Worm (Caenorhabditis elegans) whole organism, late embryonic: ENCODE results near the gene glct-6.
A peak's percentile ranks its signal among the peaks of the same experiment; 100 is the strongest.

Experiments
- C08G9.2 ChIP-seq: sonication (generic microtip); optimal IDR thresholded peaks from 2 replicates; lab custom pipeline; 2016; ENCODE audit warnings: mild to moderate bottlenecking, missing genetic modification characterization, moderate library complexity, missing compliant biosample characterization
- F13H6.1 ChIP-seq: sonication (generic microtip); optimal IDR thresholded peaks from 2 replicates; lab custom pipeline; 2016; ENCODE audit warnings: missing genetic modification characterization, missing compliant biosample characterization
- K09A11.1 ChIP-seq: sonication (generic microtip); optimal IDR thresholded peaks from 2 replicates; lab custom pipeline; 2017; ENCODE audit warnings: antibody characterized with exemption, mild to moderate bottlenecking, missing genetic modification characterization, missing compliant biosample characterization; ENCODE audit not compliant: insufficient read depth
- Y22D7AL.16 ChIP-seq: sonication (generic microtip); optimal IDR thresholded peaks from 2 replicates; lab custom pipeline; 2016; ENCODE audit warnings: missing genetic modification characterization, missing compliant biosample characterization
- ahr-1 ChIP-seq: sonication (generic microtip); optimal IDR thresholded peaks from 2 replicates; lab custom pipeline; 2016; ENCODE audit warnings: missing genetic modification characterization, missing compliant biosample characterization
- ama-1 ChIP-seq: fragments of 150-350 bp; optimal IDR thresholded peaks from 2 replicates; lab custom pipeline; 2014
- ceh-18 ChIP-seq: sonication (generic microtip); optimal IDR thresholded peaks from 2 replicates; lab custom pipeline; 2016; ENCODE audit warnings: missing genetic modification characterization, missing compliant biosample characterization
- ceh-2 ChIP-seq: sonication (generic microtip); optimal IDR thresholded peaks from 2 replicates; lab custom pipeline; 2016; ENCODE audit warnings: missing genotype, missing genetic modification characterization, missing compliant biosample characterization
- ceh-24 ChIP-seq: sonication (generic microtip); optimal IDR thresholded peaks from 2 replicates; lab custom pipeline; 2016; ENCODE audit warnings: mild to moderate bottlenecking, missing genetic modification characterization, missing compliant biosample characterization
- ceh-31 ChIP-seq: sonication (generic microtip); optimal IDR thresholded peaks from 2 replicates; lab custom pipeline; 2016; ENCODE audit warnings: missing genetic modification characterization, missing compliant biosample characterization
- ceh-45 ChIP-seq: fragments of 200-800 bp; sonication (Bioruptor generic); IDR thresholded peaks from 2 replicates; pipeline ENCODE4 v1.3.6; 2022; ENCODE audit warnings: missing genetic modification reagents, missing genetic modification characterization, missing compliant biosample characterization
- che-1 ChIP-seq: sonication (generic microtip); optimal IDR thresholded peaks from 2 replicates; lab custom pipeline; 2016; ENCODE audit warnings: mild to moderate bottlenecking, missing genetic modification characterization, missing compliant biosample characterization
- elt-2 ChIP-seq: sonication (generic microtip); optimal IDR thresholded peaks from 2 replicates; lab custom pipeline; 2016; ENCODE audit warnings: missing genetic modification reagents, missing genetic modification characterization, missing compliant biosample characterization
- ets-4 ChIP-seq: sonication (generic microtip); optimal IDR thresholded peaks from 2 replicates; lab custom pipeline; 2016; ENCODE audit warnings: missing genetic modification characterization, missing compliant biosample characterization
- fax-1 ChIP-seq: sonication (generic microtip); optimal IDR thresholded peaks from 2 replicates; lab custom pipeline; 2016; ENCODE audit warnings: missing genotype, missing genetic modification characterization, missing compliant biosample characterization
- fkh-10 ChIP-seq: fragments of 150-350 bp; optimal IDR thresholded peaks from 2 replicates; lab custom pipeline; 2014; ENCODE audit warnings: missing biosample characterization, missing genetic modification reagents, missing genetic modification characterization
- gmeb-2 ChIP-seq: sonication (generic microtip); optimal IDR thresholded peaks from 2 replicates; lab custom pipeline; 2016; ENCODE audit warnings: missing genetic modification characterization, inconsistent platforms, missing compliant biosample characterization
- hlh-13 ChIP-seq: fragments of 200-800 bp; sonication (Bioruptor generic); optimal IDR thresholded peaks from 2 replicates; lab custom pipeline; 2018; ENCODE audit warnings: mild to moderate bottlenecking, missing genetic modification characterization, missing compliant biosample characterization
- hlh-6 ChIP-seq: sonication (generic microtip); optimal IDR thresholded peaks from 2 replicates; lab custom pipeline; 2016; ENCODE audit warnings: missing genotype, missing genetic modification characterization, missing compliant biosample characterization
- hlh-8 ChIP-seq: sonication (generic microtip); optimal IDR thresholded peaks from 2 replicates; lab custom pipeline; 2016; ENCODE audit warnings: missing genotype, missing genetic modification characterization, missing compliant biosample characterization
- madf-2 ChIP-seq: sonication (generic microtip); optimal IDR thresholded peaks from 2 replicates; lab custom pipeline; 2017; ENCODE audit warnings: missing genetic modification characterization, missing compliant biosample characterization
- mec-3 ChIP-seq: sonication (generic microtip); optimal IDR thresholded peaks from 2 replicates; lab custom pipeline; 2016; ENCODE audit warnings: borderline replicate concordance, missing genetic modification characterization, missing compliant biosample characterization
- nfya-1 ChIP-seq: sonication (generic microtip); optimal IDR thresholded peaks from 2 replicates; lab custom pipeline; 2017; ENCODE audit warnings: missing genetic modification characterization, mild to moderate bottlenecking, missing compliant biosample characterization, antibody characterized with exemption, moderate library complexity
- npax-4 ChIP-seq: sonication (generic microtip); optimal IDR thresholded peaks from 2 replicates; lab custom pipeline; 2016; ENCODE audit warnings: missing genetic modification characterization, missing compliant biosample characterization
- odd-2 ChIP-seq: sonication (generic microtip); optimal IDR thresholded peaks from 2 replicates; lab custom pipeline; 2017; ENCODE audit warnings: antibody characterized with exemption, mild to moderate bottlenecking, missing genetic modification characterization, missing compliant biosample characterization
- pax-1 ChIP-seq: fragments of 150-350 bp; optimal IDR thresholded peaks from 2 replicates; lab custom pipeline; 2014; ENCODE audit warnings: missing biosample characterization, missing genetic modification characterization
- pqm-1 ChIP-seq: sonication (generic microtip); optimal IDR thresholded peaks from 2 replicates; lab custom pipeline; 2016; ENCODE audit warnings: missing genetic modification characterization, missing compliant biosample characterization
- ref-2 ChIP-seq: sonication (generic microtip); optimal IDR thresholded peaks from 2 replicates; lab custom pipeline; 2016; ENCODE audit warnings: missing genetic modification characterization, missing compliant biosample characterization
- rnt-1 ChIP-seq: sonication (generic microtip); optimal IDR thresholded peaks from 2 replicates; lab custom pipeline; 2016; ENCODE audit warnings: missing genetic modification characterization, missing compliant biosample characterization
- sdc-2 ChIP-seq: sonication (generic microtip); optimal IDR thresholded peaks from 2 replicates; lab custom pipeline; 2016; ENCODE audit warnings: missing genotype, missing genetic modification characterization, missing compliant biosample characterization
- sox-4 ChIP-seq: sonication (generic microtip); optimal IDR thresholded peaks from 2 replicates; lab custom pipeline; 2017; ENCODE audit warnings: mild to moderate bottlenecking, missing genetic modification characterization, inconsistent platforms, missing compliant biosample characterization
- syd-9 ChIP-seq: sonication (generic microtip); optimal IDR thresholded peaks from 2 replicates; lab custom pipeline; 2016; ENCODE audit warnings: mild to moderate bottlenecking, missing genetic modification characterization, moderate library complexity, missing compliant biosample characterization
- tbx-2 ChIP-seq: sonication (generic microtip); optimal IDR thresholded peaks from 2 replicates; lab custom pipeline; 2016; ENCODE audit warnings: missing genetic modification characterization, missing compliant biosample characterization
- tbx-7 ChIP-seq: sonication (generic microtip); optimal IDR thresholded peaks from 2 replicates; lab custom pipeline; 2016; ENCODE audit warnings: missing genotype, missing genetic modification characterization, missing compliant biosample characterization
- ttx-3 ChIP-seq: sonication (generic microtip); optimal IDR thresholded peaks from 2 replicates; lab custom pipeline; 2016; ENCODE audit warnings: missing genetic modification reagents, missing genetic modification characterization, missing compliant biosample characterization
- unc-42 ChIP-seq: sonication (generic microtip); optimal IDR thresholded peaks from 2 replicates; lab custom pipeline; 2016; ENCODE audit warnings: missing genotype, missing genetic modification characterization, missing compliant biosample characterization
- zip-5 ChIP-seq: sonication (generic microtip); optimal IDR thresholded peaks from 2 replicates; lab custom pipeline; 2016; ENCODE audit warnings: missing genetic modification characterization, missing compliant biosample characterization
- ztf-16 ChIP-seq: sonication (generic microtip); optimal IDR thresholded peaks from 2 replicates; lab custom pipeline; 2017; ENCODE audit warnings: missing genetic modification characterization, missing compliant biosample characterization

glct-6 gene

DNA sequence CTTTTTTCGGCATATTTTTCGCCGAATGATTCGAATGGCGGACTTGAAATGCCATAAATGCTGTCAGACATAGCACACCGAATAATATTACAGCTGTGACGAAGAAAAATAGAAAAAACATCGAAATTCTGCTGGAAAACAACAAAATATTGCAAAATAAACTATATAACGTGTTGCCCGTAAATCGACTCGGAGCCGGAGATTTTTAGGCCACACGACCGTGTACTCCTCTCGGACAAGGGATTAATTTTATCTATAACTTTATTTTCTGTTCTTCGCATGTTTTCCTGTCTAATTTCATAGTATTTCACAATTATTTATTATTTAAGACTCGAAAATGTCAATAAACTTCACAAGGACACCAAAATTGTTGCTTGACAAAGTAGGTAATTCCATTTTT lies 19.2 kb downstream of the glct-6 start, which contains the start of the genes algn-14 and M02B7.2:
Gene algn-14, minus strand, starts transcription at position 175 of the 400 bp plus-strand sequence.
Gene M02B7.2, plus strand, starts transcription at position 330 of the 400 bp plus-strand sequence.
- TF ChIP-seq ets-4 (tag; lab: Kevin White, UChicago) (peak; percentile 62), ref-2 (tag; lab: Kevin White, UChicago) (peak; percentile 70), che-1 (tag; lab: Kevin White, UChicago) (no peak), sdc-2 (tag; lab: Kevin White, UChicago) (peak; percentile 1), tbx-2 (peak; percentile 76), ceh-24 (tag; lab: Kevin White, UChicago) (no peak), nfya-1 (tag; lab: Kevin White, UChicago) (peak; percentile 11), fax-1 (peak; percentile 1), F13H6.1 (tag; lab: Kevin White, UChicago) (no peak), elt-2 (tag; lab: Kevin White, UChicago) (peak; percentile 37), unc-42 (peak; percentile 47), ceh-31 (peak; percentile 88), tbx-7 (tag; lab: Kevin White, UChicago) (peak; percentile 73), hlh-8 (peak; percentile 71), ceh-2 (tag; lab: Kevin White, UChicago) (peak; percentile 77), K09A11.1 (tag; lab: Kevin White, UChicago) (no peak), zip-5 (tag; lab: Kevin White, UChicago) (peak; percentile 60), C08G9.2 (tag; lab: Kevin White, UChicago) (peak; percentile 83), odd-2 (tag; lab: Kevin White, UChicago) (no peak), pqm-1 (no peak), ceh-18 (tag; lab: Kevin White, UChicago) (no peak), rnt-1 (tag; lab: Kevin White, UChicago) (peak; percentile 40), mec-3 (tag; lab: Kevin White, UChicago) (peak; percentile 42)
- TF ChIP-seq, all 69 proteins: peak for 16

ce11 chrIV:3805219-3805618 lies 21.2 kb downstream of the glct-6 start, which contains the start of gene fbxc-47:
fbxc-47 (plus strand) TSS chrIV:3805519.
- no peak for TF ChIP-seq npax-4
- no peak for TF ChIP-seq ttx-3 (tag; lab: Kevin White, UChicago)
- no peak for TF ChIP-seq hlh-6 (tag; lab: Kevin White, UChicago)
- TF ChIP-seq sox-4 (tag; lab: Kevin White, UChicago) = no peak
- no peak for TF ChIP-seq ets-4 (tag; lab: Kevin White, UChicago)
- TF ChIP-seq madf-2 (tag; lab: Kevin White, UChicago) = no peak
- TF ChIP-seq fkh-10 (GFP tag; lab: Kevin White, UChicago) = no peak
- TF ChIP-seq pax-1 (tag; lab: Kevin White, UChicago) = no peak
- TF ChIP-seq ceh-24 (tag; lab: Kevin White, UChicago) = no peak
- no peak for TF ChIP-seq tbx-2
- no peak for TF ChIP-seq ceh-18 (tag; lab: Kevin White, UChicago)
- TF ChIP-seq odd-2 (tag; lab: Kevin White, UChicago) = no peak
- no peak for TF ChIP-seq ceh-45 (GFP tag; lab: Robert Waterston, UW)
- TF ChIP-seq Y22D7AL.16 (tag; lab: Kevin White, UChicago) = no peak
- TF ChIP-seq C08G9.2 (tag; lab: Kevin White, UChicago) = no peak
- no peak for TF ChIP-seq gmeb-2 (tag; lab: Kevin White, UChicago)

DNA sequence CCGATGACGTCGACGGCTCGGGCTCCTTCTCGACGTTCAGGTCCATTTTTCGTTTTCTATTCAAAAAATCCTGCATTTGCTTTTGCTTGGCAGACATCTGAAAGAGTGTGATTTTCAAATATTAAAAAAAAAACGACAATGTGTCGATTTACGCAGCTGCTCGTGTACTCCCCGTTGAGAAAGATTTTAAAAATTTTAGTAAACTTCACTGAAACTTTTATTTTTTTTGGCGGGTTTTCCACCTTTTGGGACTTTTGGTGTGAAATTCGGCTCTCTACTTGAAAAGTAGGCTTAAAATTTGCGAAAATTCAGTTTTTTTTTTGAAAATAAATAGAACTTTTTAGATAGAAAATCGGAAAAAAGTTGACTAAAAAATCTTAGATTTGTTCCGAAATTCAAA lies 23.1 kb downstream of the glct-6 start, which contains the start of gene M02B7.7:
Gene M02B7.7, minus strand, starts transcription at position 101 of the 400 bp plus-strand sequence.
- TF ChIP-seq unc-42 (no peak), ztf-16 (tag; lab: Kevin White, UChicago) (no peak), hlh-13 (no peak), ceh-24 (tag; lab: Kevin White, UChicago) (no peak), fkh-10 (GFP tag; lab: Kevin White, UChicago) (no peak), ttx-3 (tag; lab: Kevin White, UChicago) (no peak), ahr-1 (no peak), syd-9 (tag; lab: Kevin White, UChicago) (no peak), ama-1 (no peak), zip-5 (tag; lab: Kevin White, UChicago) (no peak), npax-4 (no peak)
